Worm (Caenorhabditis elegans): Measurements from ENCODE around the gene pfk-1.1.
A peak's percentile ranks its signal among the peaks of the same experiment; 100 is the strongest.

pfk-1.1 gene

ce11 chrX:2931852-2932251 lies 8.8 kb upstream of the pfk-1.1 start:
- TF ChIP-seq repo-1 (tag; optimal IDR thresholded peaks at IDR 0.05) (no peak), F22D6.2 (tag; optimal IDR thresholded peaks at IDR 0.05) (no peak), Y56A3A.18 (GFP tag; IDR thresholded peaks at IDR 0.05) (0 out of 2 replicates have a peak, but pooled peaks have one; percentile 8), B0336.3 (GFP tag; IDR thresholded peaks at IDR 0.05) (0 out of 2 replicates have a peak, but pooled peaks have one; percentile 39), let-607 (tag; optimal IDR thresholded peaks at IDR 0.05) (peak; percentile 49 to 53), ztf-22 (GFP tag; optimal IDR thresholded peaks at IDR 0.05) (peak; percentile 4), ztf-18 (tag; optimal IDR thresholded peaks at IDR 0.05) (no peak), dox-1 (GFP tag; IDR thresholded peaks at IDR 0.05) (peak; percentile 58), cebp-1 (GFP tag; IDR thresholded peaks at IDR 0.05) (peak; percentile 46; the same call in 1 of the 2 replicates), cebp-1 (tag; optimal IDR thresholded peaks at IDR 0.05) (no peak), pbrm-1 (GFP tag; IDR thresholded peaks at IDR 0.05) (0 out of 2 replicates have a peak, but pooled peaks have one; percentile 15), F55B11.4 (tag; optimal IDR thresholded peaks at IDR 0.05; ENCODE audit: borderline replicate concordance, insufficient read depth) (no peak), nhr-80 (tag; optimal IDR thresholded peaks at IDR 0.05) (peak; percentile 89), atf-7 (tag; optimal IDR thresholded peaks at IDR 0.05) (peak; percentile 13), nfyb-1 (GFP tag; IDR thresholded peaks at IDR 0.05) (no peak), lsy-27 (tag; optimal IDR thresholded peaks at IDR 0.05; ENCODE audit: borderline replicate concordance, insufficient read depth) (no peak), nhr-179 (tag; optimal IDR thresholded peaks at IDR 0.05) (no peak)

- TF ChIP-seq madf-10 (tag; optimal IDR thresholded peaks at IDR 0.05), result no peak
Observed at ce11 chrX:2933061-2933460, 7.6 kb upstream of the pfk-1.1 start, which contains the start of gene fard-1. TSS of gene fard-1 (plus strand) at chrX:2933361.

- no peak for TF ChIP-seq lin-40 (tag; optimal IDR thresholded peaks at IDR 0.05)
- no peak for TF ChIP-seq athp-1 (tag; optimal IDR thresholded peaks at IDR 0.05)
- TF ChIP-seq B0035.1 (tag; optimal IDR thresholded peaks at IDR 0.05), result no peak
- TF ChIP-seq cebp-1 (GFP tag; IDR thresholded peaks at IDR 0.05), result no peak
- peak; percentile 8 for TF ChIP-seq cebp-1 (tag; optimal IDR thresholded peaks at IDR 0.05)
- no peak for TF ChIP-seq B0261.1 (tag; optimal IDR thresholded peaks at IDR 0.05)
Observed at ce11 chrX:2939085-2939484, 1.6 kb upstream of the pfk-1.1 start.

- no peak for TF ChIP-seq F10E7.11 (tag; optimal IDR thresholded peaks at IDR 0.05)
- TF ChIP-seq dox-1 (GFP tag; IDR thresholded peaks at IDR 0.05), result no peak
- no peak for TF ChIP-seq ztf-22 (GFP tag; optimal IDR thresholded peaks at IDR 0.05)
- TF ChIP-seq him-1 (tag; optimal IDR thresholded peaks at IDR 0.05), result no peak
- no peak for TF ChIP-seq ztf-18 (tag; optimal IDR thresholded peaks at IDR 0.05)
- no peak for TF ChIP-seq Y67H2A.10 (GFP tag; conservative IDR thresholded peaks at IDR 0.05)
- TF ChIP-seq nhr-120 (GFP tag; IDR thresholded peaks at IDR 0.05), result no peak
- no peak for TF ChIP-seq lir-1 (GFP tag; conservative IDR thresholded peaks at IDR 0.05)
- TF ChIP-seq hrde-1 (tag; optimal IDR thresholded peaks at IDR 0.05; ENCODE audit: borderline replicate concordance), result no peak
- no peak for TF ChIP-seq K12H6.12 (tag; optimal IDR thresholded peaks at IDR 0.05)
- no peak for TF ChIP-seq mel-28 (tag; optimal IDR thresholded peaks at IDR 0.05; ENCODE audit: borderline replicate concordance)
- no peak for TF ChIP-seq F57A8.1 (GFP tag; optimal IDR thresholded peaks at IDR 0.05)
- TF ChIP-seq F49E8.2 (tag; optimal IDR thresholded peaks at IDR 0.05; ENCODE audit: insufficient read depth), result no peak
- TF ChIP-seq attf-3 (GFP tag; conservative IDR thresholded peaks at IDR 0.05), result no peak
- TF ChIP-seq nhr-179 (tag; optimal IDR thresholded peaks at IDR 0.05), result no peak
- TF ChIP-seq atf-7 (tag; optimal IDR thresholded peaks at IDR 0.05), result no peak
- no peak for TF ChIP-seq nhr-80 (tag; optimal IDR thresholded peaks at IDR 0.05)
- TF ChIP-seq somi-1 (GFP tag; optimal IDR thresholded peaks at IDR 0.05), result no peak
Observed at ce11 chrX:2939526-2939925, 1.1 kb upstream of the pfk-1.1 start.
